Fruit fly (Drosophila melanogaster): ENCODE results near the gene CG42394.
A peak's percentile ranks its signal among the peaks of the same experiment; 100 is the strongest.

CG42394 gene

dm6 chr3R:10826796-10827524, 22.7 kb upstream of the CG42394 start, which contains the start of gene Cad86C (continued):
- no peak for TF ChIP-seq sqz (GFP tag; optimal IDR thresholded peaks at IDR 0.05)
- no peak for TF ChIP-seq slbo (GFP tag; IDR thresholded peaks at IDR 0.05)
- no peak for TF ChIP-seq CG14710 (tag; optimal IDR thresholded peaks at IDR 0.05)
- TF ChIP-seq CG2875 (GFP tag; optimal IDR thresholded peaks at IDR 0.05): no peak
- TF ChIP-seq E2f2 (GFP tag; IDR thresholded peaks at IDR 0.05): no peak
- no peak for TF ChIP-seq sug (tag; optimal IDR thresholded peaks at IDR 0.05)
- TF ChIP-seq Drgx (GFP tag; IDR thresholded peaks at IDR 0.05): no peak
- no peak for TF ChIP-seq Dref (GFP tag; IDR thresholded peaks at IDR 0.05)
- TF ChIP-seq zfh1 (GFP tag; IDR thresholded peaks at IDR 0.05): no peak
- TF ChIP-seq CG7928 (GFP tag; optimal IDR thresholded peaks at IDR 0.05): no peak
- no peak for TF ChIP-seq bab2 (GFP tag; optimal IDR thresholded peaks at IDR 0.05)
- no peak for TF ChIP-seq Max (GFP tag; optimal IDR thresholded peaks at IDR 0.05)
- no peak for TF ChIP-seq CG11398 (GFP tag; optimal IDR thresholded peaks at IDR 0.05)
- TF ChIP-seq crc (GFP tag; optimal IDR thresholded peaks at IDR 0.05): no peak
- TF ChIP-seq corto (GFP tag; optimal IDR thresholded peaks at IDR 0.05): no peak
- peak; percentile 91 for TF ChIP-seq CG12769 (tag; optimal IDR thresholded peaks at IDR 0.05)
- TF ChIP-seq CG5245 (GFP tag; optimal IDR thresholded peaks at IDR 0.05): no peak
- no peak for TF ChIP-seq jing (GFP tag; optimal IDR thresholded peaks at IDR 0.05)
- TF ChIP-seq CG14050 (GFP tag; IDR thresholded peaks at IDR 0.05): no peak
- TF ChIP-seq lov (optimal IDR thresholded peaks at IDR 0.05): no peak
- no peak for TF ChIP-seq lov (GFP tag; IDR thresholded peaks at IDR 0.05)
- no peak for TF ChIP-seq CG18764 (GFP tag; optimal IDR thresholded peaks at IDR 0.05)
- no peak for TF ChIP-seq luna (GFP tag; optimal IDR thresholded peaks at IDR 0.05)
- no peak for TF ChIP-seq schlank (tag; optimal IDR thresholded peaks at IDR 0.05)
- no peak for TF ChIP-seq HLH3B (GFP tag; IDR thresholded peaks at IDR 0.05)
- peak; percentile 75 for TF ChIP-seq HLH4C (GFP tag; IDR thresholded peaks at IDR 0.05; ENCODE audit: partially characterized antibody)
- no peak for TF ChIP-seq bowl (GFP tag; IDR thresholded peaks at IDR 0.05)
- peak; percentile 63; the same call in 1 of the 2 replicates for TF ChIP-seq CG32532 (GFP tag; IDR thresholded peaks at IDR 0.05)
- no peak for TF ChIP-seq CG16863 (GFP tag; optimal IDR thresholded peaks at IDR 0.05)
- no peak for TF ChIP-seq gce (GFP tag; IDR thresholded peaks at IDR 0.05)
- no peak for TF ChIP-seq Hmr (GFP tag; optimal IDR thresholded peaks at IDR 0.05)
- no peak for TF ChIP-seq Poxn (GFP tag; IDR thresholded peaks at IDR 0.05)
- TF ChIP-seq p53 (GFP tag; optimal IDR thresholded peaks at IDR 0.05): no peak
- no peak for TF ChIP-seq fd3F (GFP tag; optimal IDR thresholded peaks at IDR 0.05)
- TF ChIP-seq E2f1 (GFP tag; IDR thresholded peaks at IDR 0.05): no peak
- TF ChIP-seq CG16813 (GFP tag; IDR thresholded peaks at IDR 0.05; ENCODE audit: partially characterized antibody): peak; percentile 47; the same call in 1 of the 3 replicates
- TF ChIP-seq CG10654 (GFP tag; optimal IDR thresholded peaks at IDR 0.05): no peak
- TF ChIP-seq pho (GFP tag; optimal IDR thresholded peaks at IDR 0.05): no peak
- TF ChIP-seq CG3065 (GFP tag; optimal IDR thresholded peaks at IDR 0.05): no peak
- TF ChIP-seq nerfin-1 (tag; optimal IDR thresholded peaks at IDR 0.05): no peak
- TF ChIP-seq CG15011 (GFP tag; optimal IDR thresholded peaks at IDR 0.05): no peak
- TF ChIP-seq seq (GFP tag; IDR thresholded peaks at IDR 0.05): no peak; the same call in 1 of the 2 replicates
- TF ChIP-seq gfzf (GFP tag; optimal IDR thresholded peaks at IDR 0.05): no peak
- no peak for TF ChIP-seq ATbp (GFP tag; optimal IDR thresholded peaks at IDR 0.05)
- TF ChIP-seq CG18011 (GFP tag; optimal IDR thresholded peaks at IDR 0.05): no peak
- TF ChIP-seq fd102C (GFP tag; optimal IDR thresholded peaks at IDR 0.05): no peak
- no peak for TF ChIP-seq CG17568 (GFP tag; optimal IDR thresholded peaks at IDR 0.05)
- no peak for TF ChIP-seq CG6272 (GFP tag; IDR thresholded peaks at IDR 0.05)
- no peak for TF ChIP-seq PHDP (tag; optimal IDR thresholded peaks at IDR 0.05)
- TF ChIP-seq Dad (GFP tag; optimal IDR thresholded peaks at IDR 0.05): no peak
- TF ChIP-seq CG9797 (GFP tag; optimal IDR thresholded peaks at IDR 0.05): no peak

Measured in whole organism, embryonic.